Fruit fly (Drosophila melanogaster) whole organism, embryonic: ENCODE data around the gene Tsen34.
A peak's percentile ranks its signal among the peaks of the same experiment; 100 is the strongest.

ENCODE experiments used
- Atf-2 ChIP-seq: fragments of 200-800 bp; sonication (Bioruptor generic); optimal IDR thresholded peaks from 2 replicates; lab custom pipeline; 2016; ENCODE audit warnings: missing biosample characterization, missing genetic modification characterization
- Atf6 ChIP-seq: fragments of 200-800 bp; sonication (Bioruptor generic); IDR thresholded peaks from 2 replicates; pipeline ENCODE4 v1.3.6; 2022; ENCODE audit warnings: missing biosample characterization, missing genetic modification characterization
- C15 ChIP-seq: fragments of 200-800 bp; sonication (Bioruptor generic); IDR thresholded peaks from 3 replicates; pipeline ENCODE4 v1.3.6; 2022; ENCODE audit warnings: missing biosample characterization, missing genetic modification characterization
- CG11085 ChIP-seq: fragments of 200-800 bp; sonication (Bioruptor generic); IDR thresholded peaks from 2 replicates; pipeline ENCODE4 v1.3.6; 2022; ENCODE audit warnings: missing biosample characterization, missing genetic modification characterization
- CG15269 ChIP-seq: fragments of 200-800 bp; sonication (Bioruptor generic); optimal IDR thresholded peaks from 2 replicates; lab custom pipeline; 2018; ENCODE audit warnings: missing biosample characterization, mild to moderate bottlenecking, missing genetic modification characterization, moderate library complexity
- CG1603 ChIP-seq: fragments of 200-800 bp; sonication (Bioruptor generic); optimal IDR thresholded peaks from 2 replicates; lab custom pipeline; 2019; ENCODE audit warnings: missing biosample characterization, mild to moderate bottlenecking, missing genetic modification characterization, moderate library complexity
- CG1647 ChIP-seq: fragments of 200-800 bp; sonication (Bioruptor generic); optimal IDR thresholded peaks from 3 replicates; lab custom pipeline; 2016; ENCODE audit warnings: missing biosample characterization, missing genetic modification characterization
- CG16863 ChIP-seq: fragments of 200-800 bp; sonication (Bioruptor generic); optimal IDR thresholded peaks from 3 replicates; lab custom pipeline; 2016; ENCODE audit warnings: missing biosample characterization, missing genetic modification characterization
- CG17385 ChIP-seq: fragments of 200-800 bp; sonication (Bioruptor generic); optimal IDR thresholded peaks from 3 replicates; lab custom pipeline; 2018; ENCODE audit warnings: missing biosample characterization, mild to moderate bottlenecking, missing genetic modification characterization
- CG31388 ChIP-seq: fragments of 200-800 bp; sonication (Bioruptor generic); optimal IDR thresholded peaks from 2 replicates; lab custom pipeline; 2016; ENCODE audit warnings: missing biosample characterization, missing genetic modification characterization
- CG4282 ChIP-seq: fragments of 200-800 bp; sonication (Bioruptor generic); optimal IDR thresholded peaks from 2 replicates; lab custom pipeline; 2016; ENCODE audit warnings: missing biosample characterization, missing genetic modification characterization
- CG4360 ChIP-seq: fragments of 200-800 bp; sonication (Bioruptor generic); IDR thresholded peaks from 2 replicates; pipeline ENCODE4 v1.3.6; 2022; ENCODE audit warnings: missing biosample characterization, missing genetic modification characterization
- CG7556 ChIP-seq: fragments of 200-800 bp; sonication (Bioruptor generic); optimal IDR thresholded peaks from 2 replicates; lab custom pipeline; 2017; ENCODE audit warnings: missing biosample characterization, mild to moderate bottlenecking, missing genetic modification characterization
- CG7928 ChIP-seq: fragments of 200-800 bp; sonication (Bioruptor generic); optimal IDR thresholded peaks from 2 replicates; lab custom pipeline; 2017; ENCODE audit warnings: missing biosample characterization, mild to moderate bottlenecking, missing genetic modification characterization
- CG8924 ChIP-seq: fragments of 200-800 bp; optimal IDR thresholded peaks from 3 replicates; lab custom pipeline; 2019; ENCODE audit warnings: missing biosample characterization, mild to moderate bottlenecking, missing genetic modification characterization, moderate library complexity
- CG9609 ChIP-seq: fragments of 200-800 bp; sonication (Bioruptor generic); optimal IDR thresholded peaks from 3 replicates; lab custom pipeline; 2016; ENCODE audit warnings: missing biosample characterization, missing genetic modification characterization
- CoRest ChIP-seq: fragments of 200-800 bp; sonication (Bioruptor generic); optimal IDR thresholded peaks from 3 replicates; lab custom pipeline; 2018; ENCODE audit warnings: missing biosample characterization, mild to moderate bottlenecking, missing genetic modification characterization, moderate library complexity
- CrebB ChIP-seq: fragments of 200-800 bp; sonication (Bioruptor generic); optimal IDR thresholded peaks from 3 replicates; lab custom pipeline; 2018; ENCODE audit warnings: missing biosample characterization, mild to moderate bottlenecking, missing genetic modification characterization
- Doc2 ChIP-seq: fragments of 200-800 bp; sonication (Bioruptor generic); IDR thresholded peaks from 2 replicates; pipeline ENCODE4 v1.3.6; 2022; ENCODE audit warnings: missing biosample characterization, missing genetic modification characterization
- Fer2 ChIP-seq: fragments of 200-800 bp; sonication (Bioruptor generic); optimal IDR thresholded peaks from 2 replicates; lab custom pipeline; 2018; ENCODE audit warnings: missing biosample characterization, mild to moderate bottlenecking, missing genetic modification characterization, moderate library complexity
- Fer3 ChIP-seq: fragments of 200-800 bp; sonication (Bioruptor generic); optimal IDR thresholded peaks from 2 replicates; lab custom pipeline; 2018; ENCODE audit warnings: missing biosample characterization, mild to moderate bottlenecking, missing genetic modification characterization, moderate library complexity
- HLH3B ChIP-seq: fragments of 200-800 bp; sonication (Bioruptor generic); IDR thresholded peaks from 2 replicates; pipeline ENCODE4 v1.3.6; 2022; ENCODE audit warnings: missing biosample characterization, missing genetic modification characterization
- HLH4C ChIP-seq: fragments of 200-800 bp; sonication (Bioruptor generic); IDR thresholded peaks from 3 replicates; pipeline ENCODE4 v1.3.6; 2022; ENCODE audit warnings: missing biosample characterization, missing genetic modification characterization; ENCODE audit not compliant: partially characterized antibody
- HmgD ChIP-seq: fragments of 200-800 bp; sonication (Bioruptor generic); optimal IDR thresholded peaks from 3 replicates; lab custom pipeline; 2016; ENCODE audit warnings: missing biosample characterization, missing genetic modification characterization
- Lhr ChIP-seq: fragments of 200-800 bp; sonication (Bioruptor generic); optimal IDR thresholded peaks from 3 replicates; lab custom pipeline; 2017; ENCODE audit warnings: mild to moderate bottlenecking, missing biosample characterization, missing genetic modification reagents, missing genetic modification characterization
- PHDP ChIP-seq: fragments of 200-800 bp; sonication (Bioruptor generic); optimal IDR thresholded peaks from 3 replicates; lab custom pipeline; 2018; ENCODE audit warnings: missing biosample characterization, mild to moderate bottlenecking, missing genetic modification characterization, moderate library complexity
- Ravus ChIP-seq: fragments of 200-800 bp; sonication (Bioruptor generic); IDR thresholded peaks from 2 replicates; pipeline ENCODE4 v1.3.6; 2022; ENCODE audit warnings: missing biosample characterization, missing genetic modification characterization
- Scr ChIP-seq: fragments of 200-800 bp; sonication (Bioruptor generic); IDR thresholded peaks from 2 replicates; pipeline ENCODE4 v1.3.6; 2022; ENCODE audit warnings: missing biosample characterization, missing genetic modification characterization; ENCODE audit not compliant: partially characterized antibody
- Taf1 ChIP-seq: fragments of 200-800 bp; sonication (Bioruptor generic); IDR thresholded peaks from 2 replicates; pipeline ENCODE4 v1.3.6; 2022; ENCODE audit warnings: missing biosample characterization, missing genetic modification characterization
- bcd ChIP-seq: fragments of 200-800 bp; sonication (Bioruptor generic); optimal IDR thresholded peaks from 2 replicates; lab custom pipeline; 2017; ENCODE audit warnings: missing biosample characterization, mild to moderate bottlenecking, missing genetic modification characterization
- cad ChIP-seq: fragments of >200 bp; optimal IDR thresholded peaks from 2 replicates; lab custom pipeline; 2017; ENCODE audit warnings: missing biosample characterization, missing genetic modification characterization
- cg ChIP-seq: fragments of 200-800 bp; sonication (Bioruptor generic); optimal IDR thresholded peaks from 3 replicates; lab custom pipeline; 2019; ENCODE audit warnings: missing biosample characterization, mild to moderate bottlenecking, missing genetic modification characterization, moderate library complexity
- exex ChIP-seq: fragments of 200-800 bp; sonication (Bioruptor generic); optimal IDR thresholded peaks from 4 replicates; lab custom pipeline; 2018; ENCODE audit warnings: missing biosample characterization, mild to moderate bottlenecking, missing genetic modification characterization, moderate library complexity
- fd102C ChIP-seq: fragments of 200-800 bp; sonication (Bioruptor generic); optimal IDR thresholded peaks from 2 replicates; lab custom pipeline; 2018; ENCODE audit warnings: missing biosample characterization, mild to moderate bottlenecking, missing genetic modification characterization, moderate library complexity
- fd3F ChIP-seq: fragments of 200-800 bp; sonication (Bioruptor generic); optimal IDR thresholded peaks from 2 replicates; lab custom pipeline; 2018; ENCODE audit warnings: missing biosample characterization, mild to moderate bottlenecking, missing genetic modification characterization, moderate library complexity
- gcm2 ChIP-seq: fragments of 200-800 bp; sonication (Bioruptor generic); optimal IDR thresholded peaks from 2 replicates; lab custom pipeline; 2016; ENCODE audit warnings: missing biosample characterization, missing genetic modification characterization
- gfzf ChIP-seq: fragments of 200-800 bp; sonication (Bioruptor generic); optimal IDR thresholded peaks from 2 replicates; lab custom pipeline; 2016; ENCODE audit warnings: missing biosample characterization, mild to moderate bottlenecking, missing genetic modification characterization, moderate library complexity
- hkb ChIP-seq, 2 experiments: fragments of 200-800 bp in 1 of 2; fragments of >200 bp in 1 of 2; sonication (Bioruptor generic) in 1 of 2; IDR thresholded peaks in 1 of 2; optimal IDR thresholded peaks in 1 of 2; 2 replicates each; pipeline versions ENCODE4 v1.3.6 to Lab custom; 2017 to 2022; ENCODE audit warnings: missing biosample characterization in 1 of 2, missing genetic modification characterization in 1 of 2
- inv ChIP-seq: fragments of 200-800 bp; sonication (Bioruptor generic); IDR thresholded peaks from 2 replicates; pipeline ENCODE4 v1.3.6; 2022; ENCODE audit warnings: missing biosample characterization, missing genetic modification characterization; ENCODE audit not compliant: partially characterized antibody
- mld ChIP-seq: fragments of 200-800 bp; sonication (Bioruptor generic); IDR thresholded peaks from 3 replicates; pipeline ENCODE4 v1.3.6; 2022; ENCODE audit warnings: missing biosample characterization, missing genetic modification characterization; ENCODE audit not compliant: partially characterized antibody
- nerfin-2 ChIP-seq: fragments of 200-800 bp; sonication (Bioruptor generic); IDR thresholded peaks from 2 replicates; pipeline ENCODE4 v1.3.6; 2022; ENCODE audit warnings: missing biosample characterization, missing genetic modification characterization; ENCODE audit not compliant: partially characterized antibody
- nmo ChIP-seq: fragments of 200-800 bp; sonication (Bioruptor generic); optimal IDR thresholded peaks from 2 replicates; lab custom pipeline; 2018; ENCODE audit warnings: missing biosample characterization, mild to moderate bottlenecking, missing genetic modification characterization, moderate library complexity
- oc ChIP-seq: fragments of 200-800 bp; sonication (Bioruptor generic); optimal IDR thresholded peaks from 2 replicates; lab custom pipeline; 2018; ENCODE audit warnings: missing biosample characterization, mild to moderate bottlenecking, missing genetic modification characterization, moderate library complexity
- odd ChIP-seq: fragments of 200-800 bp; sonication (Bioruptor generic); optimal IDR thresholded peaks from 2 replicates; lab custom pipeline; 2017; ENCODE audit warnings: missing biosample characterization, mild to moderate bottlenecking, missing genetic modification characterization
- pho ChIP-seq: fragments of 200-800 bp; sonication (Bioruptor generic); optimal IDR thresholded peaks from 2 replicates; lab custom pipeline; 2016; ENCODE audit warnings: missing biosample characterization, missing genetic modification characterization
- pzg ChIP-seq: fragments of 200-800 bp; sonication (Bioruptor generic); optimal IDR thresholded peaks from 3 replicates; lab custom pipeline; 2018; ENCODE audit warnings: missing biosample characterization, mild to moderate bottlenecking, missing genetic modification characterization, moderate library complexity
- sr ChIP-seq: fragments of 200-800 bp; sonication (Bioruptor generic); IDR thresholded peaks from 3 replicates; pipeline ENCODE4 v1.3.6; 2022; ENCODE audit warnings: missing biosample characterization, missing genetic modification characterization
- yki ChIP-seq: fragments of >200 bp; optimal IDR thresholded peaks from 3 replicates; lab custom pipeline; 2018

The Tsen34 gene

dm6 chr3L:14801854-14802616 lies 40.4 kb upstream of the Tsen34 start, which contains the start of gene NHP2 (continued):
- TF ChIP-seq C15 (GFP tag; lab: Robert Waterston, UW) (no peak), odd (GFP tag; lab: Kevin White, UChicago) (no peak), CG1603 (tag; lab: Kevin White, UChicago) (no peak), cg (GFP tag; lab: Kevin White, UChicago) (no peak), CG11085 (peak; percentile 68; the same call in 1 of the 2 replicates), Doc2 (GFP tag; lab: Robert Waterston, UW) (no peak), pho (GFP tag; lab: Kevin White, UChicago) (peak; percentile 71), hkb (optimal IDR thresholded peaks at IDR 0.05; lab: Kevin White, UChicago) (no peak), hkb (GFP tag; IDR thresholded peaks at IDR 0.05; lab: Robert Waterston, UW) (peak; percentile 94), exex (tag; lab: Kevin White, UChicago) (no peak), CG1647 (GFP tag; lab: Kevin White, UChicago) (peak; percentile 48), pzg (GFP tag; lab: Kevin White, UChicago) (peak; percentile 94), CG4282 (GFP tag; lab: Kevin White, UChicago) (no peak), Atf6 (peak; percentile 87), nmo (peak; percentile 85), CG8924 (tag; lab: Kevin White, UChicago) (peak; percentile 83), PHDP (tag; lab: Kevin White, UChicago) (no peak), Fer3 (tag; lab: Kevin White, UChicago) (peak; percentile 85), oc (tag; lab: Kevin White, UChicago) (no peak), cad (no peak), mld (no peak), Scr (peak; percentile 48), CoRest (peak; percentile 83), CG31388 (GFP tag; lab: Kevin White, UChicago) (peak; percentile 16), CG7556 (GFP tag; lab: Kevin White, UChicago) (peak; percentile 80), Fer2 (peak; percentile 67), Ravus (GFP tag; lab: Robert Waterston, UW) (peak; percentile 29), CG4360 (GFP tag; lab: Robert Waterston, UW) (peak; percentile 22; the same call in 1 of the 2 replicates), HmgD (no peak), yki (no peak), bcd (GFP tag; lab: Kevin White, UChicago) (peak; percentile 90), CG15269 (tag; lab: Kevin White, UChicago) (no peak), fd102C (no peak), gfzf (GFP tag; lab: Kevin White, UChicago) (peak; percentile 96), CG7928 (peak; percentile 49), sr (GFP tag; lab: Robert Waterston, UW) (no peak; the same call in 1 of the 3 replicates), Lhr (GFP tag; lab: Kevin White, UChicago) (peak; percentile 89), fd3F (peak; percentile 62), HLH4C (GFP tag; lab: Robert Waterston, UW) (no peak), HLH3B (GFP tag; lab: Robert Waterston, UW) (peak; percentile 77), gcm2 (GFP tag; lab: Kevin White, UChicago) (no peak), CG9609 (GFP tag; lab: Kevin White, UChicago) (peak; percentile 23), CrebB (tag; lab: Kevin White, UChicago) (peak; percentile 74), CG17385 (GFP tag; lab: Kevin White, UChicago) (no peak), CG16863 (GFP tag; lab: Kevin White, UChicago) (peak; percentile 33), nerfin-2 (GFP tag; lab: Robert Waterston, UW) (no peak), Taf1 (GFP tag; lab: Robert Waterston, UW) (peak; percentile 45; the same call in 1 of the 2 replicates), inv (GFP tag; lab: Robert Waterston, UW) (no peak), Atf-2 (GFP tag; lab: Kevin White, UChicago) (peak; percentile 60)
